Fruit fly (Drosophila melanogaster): ENCODE results near the gene CG34134.

Gene CG34134

DNA sequence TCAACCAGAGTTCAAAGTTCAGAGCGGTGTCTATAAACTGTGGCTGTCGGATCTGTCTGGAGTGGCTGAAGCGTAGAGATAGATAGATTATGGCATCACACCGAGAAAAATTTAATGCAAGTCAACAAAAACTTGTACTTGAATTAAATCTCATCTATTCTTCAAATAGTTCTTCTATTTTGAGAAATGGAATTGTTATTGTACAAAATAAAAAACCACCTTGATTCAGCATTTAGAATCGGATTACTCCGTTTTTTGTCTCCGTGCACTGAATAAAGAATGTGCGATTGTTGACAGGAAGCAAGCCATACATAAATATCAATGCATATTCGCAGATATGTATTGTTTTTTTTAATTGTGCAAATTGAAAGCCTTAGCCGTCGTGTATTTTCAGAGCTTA lies 39.0 kb upstream of the CG34134 start (continued):
- TF ChIP-seq CG1621 (tag; optimal IDR thresholded peaks at IDR 0.05) = peak; percentile 16
- peak; percentile 84 for TF ChIP-seq Gug (GFP tag; IDR thresholded peaks at IDR 0.05)
- peak; percentile 43 for TF ChIP-seq Blimp-1 (GFP tag; optimal IDR thresholded peaks at IDR 0.05)
- no peak for TF ChIP-seq fd85E (GFP tag; optimal IDR thresholded peaks at IDR 0.05)
- peak; percentile 98 for TF ChIP-seq svp (GFP tag)
- peak; percentile 78 for TF ChIP-seq Sox102F (GFP tag; optimal IDR thresholded peaks at IDR 0.05)
- TF ChIP-seq CG6808 (GFP tag; optimal IDR thresholded peaks at IDR 0.05) = peak; percentile 34
- TF ChIP-seq CG6276 (GFP tag; optimal IDR thresholded peaks at IDR 0.05) = no peak
- peak; percentile 41 for TF ChIP-seq achi (GFP tag; optimal IDR thresholded peaks at IDR 0.05)
- peak; percentile 32 for TF ChIP-seq CG10631 (GFP tag; optimal IDR thresholded peaks at IDR 0.05)
- TF ChIP-seq CG8632 (GFP tag; optimal IDR thresholded peaks at IDR 0.05) = peak; percentile 52
- peak; percentile 23 for TF ChIP-seq fd59A (GFP tag; optimal IDR thresholded peaks at IDR 0.05)
- peak; percentile 8 for TF ChIP-seq CG6854 (GFP tag; optimal IDR thresholded peaks at IDR 0.05)
- TF ChIP-seq Eip78C (GFP tag) = peak; percentile 92
- peak; percentile 51 to 79 for TF ChIP-seq ss (GFP tag; optimal IDR thresholded peaks at IDR 0.05)
- TF ChIP-seq OdsH (GFP tag; optimal IDR thresholded peaks at IDR 0.05) = peak; percentile 61
- no peak for TF ChIP-seq Hr38 (GFP tag; optimal IDR thresholded peaks at IDR 0.05)
- peak; percentile 71 for TF ChIP-seq cyc (GFP tag; optimal IDR thresholded peaks at IDR 0.05)
- peak; percentile 83 for TF ChIP-seq topi (GFP tag; optimal IDR thresholded peaks at IDR 0.05)
- peak; percentile 67 for TF ChIP-seq Sox14 (GFP tag; optimal IDR thresholded peaks at IDR 0.05)
- TF ChIP-seq Eip75B (GFP tag; optimal IDR thresholded peaks at IDR 0.05) = peak; percentile 51
- no peak for TF ChIP-seq CG7368 (GFP tag; optimal IDR thresholded peaks at IDR 0.05)
- TF ChIP-seq Ets96B (tag; optimal IDR thresholded peaks at IDR 0.05) = peak; percentile 59
- no peak for TF ChIP-seq CG16779 (tag; optimal IDR thresholded peaks at IDR 0.05)
- peak; percentile 53 for TF ChIP-seq CG6792 (GFP tag; optimal IDR thresholded peaks at IDR 0.05)
- peak; percentile 31 for TF ChIP-seq acj6 (GFP tag; optimal IDR thresholded peaks at IDR 0.05)
- TF ChIP-seq spab (GFP tag; optimal IDR thresholded peaks at IDR 0.05) = no peak
- TF ChIP-seq CG3919 (GFP tag; optimal IDR thresholded peaks at IDR 0.05) = peak; percentile 71
- TF ChIP-seq pdm3 (GFP tag; optimal IDR thresholded peaks at IDR 0.05) = peak; percentile 56
- TF ChIP-seq CG15336 (GFP tag; IDR thresholded peaks at IDR 0.05) = peak; percentile 73
- peak; percentile 61 for TF ChIP-seq lz (GFP tag; optimal IDR thresholded peaks at IDR 0.05)
- peak; percentile 69 for TF ChIP-seq Hr39 (GFP tag; optimal IDR thresholded peaks at IDR 0.05)
- no peak for TF ChIP-seq CG4318 (GFP tag; optimal IDR thresholded peaks at IDR 0.05)
- TF ChIP-seq CG3032 (tag; optimal IDR thresholded peaks at IDR 0.05) = peak; percentile 66
- peak; percentile 71 for TF ChIP-seq dsx (GFP tag; optimal IDR thresholded peaks at IDR 0.05; ENCODE audit: poor library complexity, severe bottlenecking)

DNA sequence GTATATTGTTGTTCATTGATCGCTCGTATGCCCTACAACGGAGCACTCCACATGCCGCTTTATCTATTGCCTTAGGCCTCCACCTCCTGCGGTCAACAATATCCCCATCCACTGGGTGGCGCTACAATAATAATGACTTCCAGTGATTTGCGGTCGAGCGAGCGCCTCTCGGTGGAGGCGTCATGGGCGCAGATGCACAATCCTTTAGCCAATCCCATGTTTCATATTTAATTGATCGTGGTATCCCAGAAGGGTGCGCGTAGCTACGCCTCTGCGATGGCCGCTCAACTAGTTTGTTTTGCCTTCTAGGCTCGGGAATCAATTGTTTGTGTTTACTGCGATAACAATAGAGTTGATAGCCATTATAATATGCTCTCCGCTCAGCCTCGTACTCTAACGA lies 38.6 kb upstream of the CG34134 start:
- TF ChIP-seq CG32006 (GFP tag; optimal IDR thresholded peaks at IDR 0.05) (peak; percentile 64), CG11762 (GFP tag; optimal IDR thresholded peaks at IDR 0.05; ENCODE audit: insufficient read depth) (no peak), CG6792 (GFP tag; optimal IDR thresholded peaks at IDR 0.05) (no peak), cyc (GFP tag; optimal IDR thresholded peaks at IDR 0.05) (no peak), Gug (GFP tag; IDR thresholded peaks at IDR 0.05) (peak; percentile 72), topi (GFP tag; optimal IDR thresholded peaks at IDR 0.05) (no peak), CG3919 (GFP tag; optimal IDR thresholded peaks at IDR 0.05) (no peak), Hr38 (GFP tag; optimal IDR thresholded peaks at IDR 0.05) (no peak), Ets21C (GFP tag; optimal IDR thresholded peaks at IDR 0.05) (no peak), esn (GFP tag; optimal IDR thresholded peaks at IDR 0.05) (no peak), fd59A (GFP tag; optimal IDR thresholded peaks at IDR 0.05) (no peak), CG8632 (GFP tag; optimal IDR thresholded peaks at IDR 0.05) (no peak), Hr4 (GFP tag; optimal IDR thresholded peaks at IDR 0.05) (peak; percentile 66), Sox14 (GFP tag; optimal IDR thresholded peaks at IDR 0.05) (no peak), CG8119 (GFP tag; IDR thresholded peaks at IDR 0.05) (peak; percentile 18; the same call in 2 of the 3 replicates), CG3032 (tag; optimal IDR thresholded peaks at IDR 0.05) (no peak), acj6 (GFP tag; optimal IDR thresholded peaks at IDR 0.05) (no peak), Smox (GFP tag; optimal IDR thresholded peaks at IDR 0.05) (no peak), CG6163 (GFP tag; IDR thresholded peaks at IDR 0.05) (peak; percentile 75), Hr39 (GFP tag; optimal IDR thresholded peaks at IDR 0.05) (no peak), CG10669 (GFP tag; optimal IDR thresholded peaks at IDR 0.05) (no peak), ss (GFP tag; optimal IDR thresholded peaks at IDR 0.05) (no peak), CG7368 (GFP tag; optimal IDR thresholded peaks at IDR 0.05) (no peak), salr (GFP tag; optimal IDR thresholded peaks at IDR 0.05) (peak in 1 of 2 experiments; percentile 2), spab (GFP tag; optimal IDR thresholded peaks at IDR 0.05) (no peak), Blimp-1 (GFP tag; optimal IDR thresholded peaks at IDR 0.05) (no peak), CG6854 (GFP tag; optimal IDR thresholded peaks at IDR 0.05) (no peak), CG34406 (GFP tag; optimal IDR thresholded peaks at IDR 0.05) (no peak), CG8319 (GFP tag; optimal IDR thresholded peaks at IDR 0.05) (no peak), Eip75B (GFP tag; optimal IDR thresholded peaks at IDR 0.05) (no peak), CG4318 (GFP tag; optimal IDR thresholded peaks at IDR 0.05) (peak; percentile 47), pdm3 (GFP tag; optimal IDR thresholded peaks at IDR 0.05) (no peak), CG31627 (GFP tag; optimal IDR thresholded peaks at IDR 0.05) (no peak)

All from whole organism, prepupa.